Fruit fly (Drosophila melanogaster) whole organism, embryonic: ENCODE results near the gene CG4393.

Experiments used
- Awh ChIP-seq: fragments of 200-800 bp; sonication (Bioruptor generic); IDR thresholded peaks from 2 replicates; pipeline ENCODE4, ENCODE4 v1.3.6; 2022; ENCODE audit warnings: missing biosample characterization, missing genetic modification characterization
- BEAF-32 ChIP-seq: fragments of 200-800 bp; sonication (Bioruptor generic); optimal IDR thresholded peaks from 3 replicates; lab custom pipeline; 2017; ENCODE audit warnings: missing biosample characterization, missing genetic modification characterization, mild to moderate bottlenecking, moderate library complexity, missing genetic modification reagents
- CG10321 ChIP-seq: fragments of 200-800 bp; sonication (Bioruptor generic); IDR thresholded peaks from 2 replicates; pipeline ENCODE4 v1.3.6; 2022; ENCODE audit warnings: missing biosample characterization, missing genetic modification characterization
- CG10431 ChIP-seq: fragments of 200-800 bp; sonication (Bioruptor generic); optimal IDR thresholded peaks from 3 replicates; lab custom pipeline; 2018; ENCODE audit warnings: missing biosample characterization, mild to moderate bottlenecking, missing genetic modification characterization
- CG12659 ChIP-seq: fragments of 200-800 bp; sonication (Bioruptor generic); optimal IDR thresholded peaks from 3 replicates; lab custom pipeline; 2017; ENCODE audit warnings: mild to moderate bottlenecking, missing biosample characterization, missing genetic modification reagents, missing genetic modification characterization
- CG1647 ChIP-seq: fragments of 200-800 bp; sonication (Bioruptor generic); optimal IDR thresholded peaks from 3 replicates; lab custom pipeline; 2016; ENCODE audit warnings: missing biosample characterization, missing genetic modification characterization
- CG1792 ChIP-seq: fragments of 200-800 bp; sonication (Bioruptor generic); optimal IDR thresholded peaks from 2 replicates; lab custom pipeline; 2016; ENCODE audit warnings: missing biosample characterization, missing genetic modification characterization
- CG2129 ChIP-seq: fragments of 200-800 bp; sonication (Bioruptor generic); IDR thresholded peaks from 2 replicates; pipeline ENCODE4 v1.3.6; 2022; ENCODE audit warnings: missing biosample characterization, missing genetic modification characterization; ENCODE audit not compliant: partially characterized antibody
- CG2712 ChIP-seq: fragments of 200-800 bp; optimal IDR thresholded peaks from 3 replicates; lab custom pipeline; 2019; ENCODE audit warnings: missing biosample characterization, mild to moderate bottlenecking, missing genetic modification characterization, moderate library complexity
- CG32767 ChIP-seq: fragments of 200-800 bp; sonication (Bioruptor generic); IDR thresholded peaks from 2 replicates; pipeline ENCODE4 v1.3.6; 2022; ENCODE audit warnings: missing biosample characterization, missing genetic modification characterization
- CG4282 ChIP-seq: fragments of 200-800 bp; sonication (Bioruptor generic); optimal IDR thresholded peaks from 2 replicates; lab custom pipeline; 2016; ENCODE audit warnings: missing biosample characterization, missing genetic modification characterization
- CG4328 ChIP-seq: fragments of 200-800 bp; sonication (Bioruptor generic); optimal IDR thresholded peaks from 3 replicates; lab custom pipeline; 2017; ENCODE audit warnings: missing biosample characterization, missing genetic modification reagents, missing genetic modification characterization
- CG5245 ChIP-seq: fragments of 200-800 bp; sonication (Bioruptor generic); optimal IDR thresholded peaks from 3 replicates; lab custom pipeline; 2016; ENCODE audit warnings: missing biosample characterization, missing genetic modification characterization
- CG6175 ChIP-seq: fragments of 200-800 bp; sonication (Bioruptor generic); IDR thresholded peaks from 3 replicates; pipeline ENCODE4 v1.3.6; 2022; ENCODE audit warnings: missing biosample characterization, missing genetic modification characterization
- CG6689 ChIP-seq: fragments of 200-800 bp; sonication (Bioruptor generic); IDR thresholded peaks from 2 replicates; pipeline ENCODE4 v1.3.6; 2022; ENCODE audit warnings: missing biosample characterization, missing genetic modification characterization
- Dbx ChIP-seq: fragments of 200-800 bp; sonication (Bioruptor generic); IDR thresholded peaks from 3 replicates; pipeline ENCODE4 v1.3.6; 2022; ENCODE audit warnings: missing biosample characterization, missing genetic modification characterization
- Dek ChIP-seq: fragments of 200-800 bp; sonication (Bioruptor generic); optimal IDR thresholded peaks from 3 replicates; lab custom pipeline; 2019; ENCODE audit warnings: missing biosample characterization, mild to moderate bottlenecking, missing genetic modification characterization, moderate library complexity
- H15 ChIP-seq: fragments of 200-800 bp; sonication (Bioruptor generic); IDR thresholded peaks from 3 replicates; pipeline ENCODE4 v1.3.6; 2022; ENCODE audit warnings: missing biosample characterization, missing genetic modification characterization
- Hr51 ChIP-seq, 2 experiments: fragments of 200-800 bp; sonication (Bioruptor generic); optimal IDR thresholded peaks; 2 replicates in 1 of 2; 3 replicates in 1 of 2; lab custom pipeline; 2016 to 2018; ENCODE audit warnings: missing biosample characterization in 2 of 2, missing genetic modification characterization in 2 of 2, mild to moderate bottlenecking in 1 of 2, moderate library complexity in 1 of 2
- Kr ChIP-seq: fragments of 200-800 bp; sonication (Bioruptor generic); optimal IDR thresholded peaks from 2 replicates; lab custom pipeline; 2017; ENCODE audit warnings: missing biosample characterization, mild to moderate bottlenecking, missing genetic modification characterization
- Lim3 ChIP-seq: fragments of 200-800 bp; sonication (Bioruptor generic); IDR thresholded peaks from 2 replicates; pipeline ENCODE4 v1.3.6; 2022; ENCODE audit warnings: missing biosample characterization, missing genetic modification characterization
- Lpt ChIP-seq: fragments of >200 bp; optimal IDR thresholded peaks from 2 replicates; lab custom pipeline; 2018; ENCODE audit warnings: missing biosample characterization, missing genetic modification characterization
- Myb ChIP-seq: fragments of 200-800 bp; sonication (Bioruptor generic); optimal IDR thresholded peaks from 2 replicates; lab custom pipeline; 2016; ENCODE audit warnings: missing biosample characterization, missing genetic modification characterization
- NC2α ChIP-seq: fragments of 200-800 bp; sonication (Bioruptor generic); optimal IDR thresholded peaks from 2 replicates; lab custom pipeline; 2016; ENCODE audit warnings: missing biosample characterization, missing genetic modification characterization
- Neu2 ChIP-seq: fragments of 200-800 bp; sonication (Bioruptor generic); optimal IDR thresholded peaks from 3 replicates; lab custom pipeline; 2016; ENCODE audit warnings: missing biosample characterization, missing genetic modification characterization, borderline replicate concordance
- Oli ChIP-seq: fragments of 200-800 bp; sonication (Bioruptor generic); optimal IDR thresholded peaks from 2 replicates; lab custom pipeline; 2018; ENCODE audit warnings: missing biosample characterization, mild to moderate bottlenecking, missing genetic modification characterization, moderate library complexity
- Sry-β ChIP-seq: fragments of 200-800 bp; sonication (Bioruptor generic); optimal IDR thresholded peaks from 2 replicates; lab custom pipeline; 2018; ENCODE audit warnings: missing biosample characterization, mild to moderate bottlenecking, missing genetic modification characterization, moderate library complexity
- Taf1 ChIP-seq: fragments of 200-800 bp; sonication (Bioruptor generic); IDR thresholded peaks from 2 replicates; pipeline ENCODE4 v1.3.6; 2022; ENCODE audit warnings: missing biosample characterization, missing genetic modification characterization
- ap ChIP-seq: fragments of 200-800 bp; sonication (Bioruptor generic); IDR thresholded peaks from 2 replicates; pipeline ENCODE4 v1.3.6; 2022; ENCODE audit warnings: missing biosample characterization, missing genetic modification characterization
- ash1 ChIP-seq: fragments of 200-800 bp; sonication (Bioruptor generic); optimal IDR thresholded peaks from 2 replicates; lab custom pipeline; 2018; ENCODE audit warnings: missing biosample characterization, mild to moderate bottlenecking, missing genetic modification characterization
- chif ChIP-seq, 2 experiments: fragments of 200-800 bp; sonication (Bioruptor generic); optimal IDR thresholded peaks; 3 replicates each; lab custom pipeline; 2016; ENCODE audit warnings: missing biosample characterization in 2 of 2, missing genetic modification characterization in 2 of 2
- ewg ChIP-seq: fragments of 200-800 bp; sonication (Bioruptor generic); optimal IDR thresholded peaks from 3 replicates; lab custom pipeline; 2017; ENCODE audit warnings: mild to moderate bottlenecking, missing biosample characterization, missing genetic modification reagents, missing genetic modification characterization
- gem ChIP-seq: fragments of 200-800 bp; sonication (Bioruptor generic); optimal IDR thresholded peaks from 2 replicates; lab custom pipeline; 2019; ENCODE audit warnings: missing biosample characterization, mild to moderate bottlenecking, missing genetic modification characterization, moderate library complexity
- gro ChIP-seq: fragments of 200-800 bp; sonication (Bioruptor generic); optimal IDR thresholded peaks from 2 replicates; lab custom pipeline; 2016; ENCODE audit warnings: missing biosample characterization, missing genetic modification characterization
- hb ChIP-seq: fragments of 200-800 bp; sonication (Bioruptor generic); IDR thresholded peaks from 3 replicates; pipeline ENCODE4 v1.3.6; 2022; ENCODE audit warnings: missing biosample characterization, missing genetic modification characterization; ENCODE audit not compliant: partially characterized antibody
- lov ChIP-seq, 2 experiments: fragments of 200-800 bp in 1 of 2; fragments of >200 bp in 1 of 2; sonication (Bioruptor generic) in 1 of 2; IDR thresholded peaks in 1 of 2; optimal IDR thresholded peaks in 1 of 2; 2 replicates in 1 of 2; 3 replicates in 1 of 2; pipeline versions ENCODE4 v1.3.6 to Lab custom; 2017 to 2022; ENCODE audit warnings: missing biosample characterization in 1 of 2, missing genetic modification characterization in 1 of 2
- mam ChIP-seq: fragments of 200-800 bp; sonication (Bioruptor generic); optimal IDR thresholded peaks from 3 replicates; lab custom pipeline; 2016; ENCODE audit warnings: missing biosample characterization, missing genetic modification characterization
- pnt ChIP-seq: fragments of 200-800 bp; sonication (Bioruptor generic); optimal IDR thresholded peaks from 3 replicates; lab custom pipeline; 2016; ENCODE audit warnings: missing biosample characterization, missing genetic modification characterization
- prd ChIP-seq, 3 experiments: fragments of >200 bp in 2 of 3; fragments of 200-800 bp in 1 of 3; sonication (Bioruptor generic) in 1 of 3; optimal IDR thresholded peaks in 2 of 3; IDR thresholded peaks in 1 of 3; 2 replicates in 2 of 3; 3 replicates in 1 of 3; pipeline versions ENCODE4 v1.3.6 to Lab custom; 2017 to 2022; ENCODE audit warnings: missing biosample characterization in 1 of 3, missing genetic modification characterization in 1 of 3
- sc ChIP-seq, 3 experiments: fragments of >200 bp in 2 of 3; fragments of 200-800 bp in 1 of 3; sonication (Bioruptor generic) in 1 of 3; optimal IDR thresholded peaks; 2 replicates in 2 of 3; 3 replicates in 1 of 3; lab custom pipeline; 2017; ENCODE audit warnings: mild to moderate bottlenecking in 1 of 3, missing biosample characterization in 1 of 3, missing genetic modification characterization in 1 of 3, missing genetic modification reagents in 1 of 3
- sd ChIP-seq: fragments of 200-800 bp; sonication (Bioruptor generic); optimal IDR thresholded peaks from 3 replicates; lab custom pipeline; 2018; ENCODE audit warnings: missing biosample characterization, mild to moderate bottlenecking, missing genetic modification characterization, moderate library complexity
- sr ChIP-seq: fragments of 200-800 bp; sonication (Bioruptor generic); IDR thresholded peaks from 3 replicates; pipeline ENCODE4 v1.3.6; 2022; ENCODE audit warnings: missing biosample characterization, missing genetic modification characterization
- tna ChIP-seq: fragments of 200-800 bp; sonication (Bioruptor generic); IDR thresholded peaks from 2 replicates; pipeline ENCODE4 v1.3.6; 2022; ENCODE audit warnings: missing biosample characterization, missing genetic modification characterization; ENCODE audit not compliant: partially characterized antibody
- ttk ChIP-seq: fragments of 200-800 bp; sonication (Bioruptor generic); IDR thresholded peaks from 2 replicates; pipeline ENCODE4 v2.1.2; 2022; ENCODE audit warnings: missing biosample characterization, missing genetic modification characterization
- tup ChIP-seq: fragments of 200-800 bp; sonication (Bioruptor generic); optimal IDR thresholded peaks from 2 replicates; lab custom pipeline; 2016; ENCODE audit warnings: missing biosample characterization, mild to moderate bottlenecking, missing genetic modification characterization, moderate library complexity
- unpg ChIP-seq: fragments of 200-800 bp; sonication (Bioruptor generic); optimal IDR thresholded peaks from 3 replicates; lab custom pipeline; 2018; ENCODE audit warnings: missing biosample characterization, mild to moderate bottlenecking, missing genetic modification characterization, moderate library complexity
- zf30C ChIP-seq: fragments of 200-800 bp; sonication (Bioruptor generic); optimal IDR thresholded peaks from 3 replicates; lab custom pipeline; 2018; ENCODE audit warnings: missing biosample characterization, mild to moderate bottlenecking, missing genetic modification characterization

The CG4393 gene

DNA sequence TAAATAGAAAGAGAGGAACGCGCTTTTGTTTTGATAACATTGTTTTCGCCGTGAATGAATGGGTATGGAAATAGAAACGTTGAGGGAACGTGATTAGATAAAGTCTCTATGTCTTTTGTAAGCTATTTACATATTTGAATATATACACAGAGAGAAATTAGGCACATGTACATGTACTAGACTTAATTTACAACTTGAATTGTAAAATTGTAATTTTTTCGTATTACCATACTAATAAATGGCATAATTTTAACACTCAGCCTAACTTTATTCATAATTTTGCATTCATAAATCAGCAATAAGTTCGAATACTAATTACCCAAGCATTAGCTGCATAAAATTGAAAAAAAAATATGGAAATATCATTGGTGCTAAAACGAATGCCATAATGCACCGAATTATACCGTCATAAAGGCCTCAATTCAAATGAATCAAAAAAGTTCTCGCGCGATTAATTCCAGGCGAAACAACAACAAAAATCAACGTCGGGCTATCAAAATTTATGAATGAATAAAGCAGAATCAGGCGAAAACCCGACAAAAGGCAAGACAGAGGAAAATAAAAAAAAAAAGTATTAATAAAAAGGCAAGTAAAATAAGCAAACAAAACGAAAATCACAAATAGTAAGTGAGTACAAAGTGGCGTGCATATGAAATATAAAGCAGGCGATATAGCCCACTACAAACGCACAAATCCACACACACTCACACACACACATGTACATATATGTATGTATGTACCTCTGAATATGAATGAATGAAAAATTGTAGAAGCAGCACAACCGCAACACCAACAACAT is 51.8 kb downstream of the CG4393 start (continued):
- TF ChIP-seq prd (optimal IDR thresholded peaks at IDR 0.05; lab: Kevin White, UChicago) (no peak), prd (GFP tag; IDR thresholded peaks at IDR 0.05; lab: Robert Waterston, UW) (peak; percentile 14; the same call in 1 of the 3 replicates), chif (GFP tag; optimal IDR thresholded peaks at IDR 0.05; lab: Kevin White, UChicago) (peak; percentile 2 to 54), tup (no peak), tna (no peak), hb (GFP tag; lab: Robert Waterston, UW) (no peak), sd (no peak), gem (tag; lab: Kevin White, UChicago) (peak; percentile 78), pnt (GFP tag; lab: Kevin White, UChicago) (no peak), ewg (GFP tag; lab: Kevin White, UChicago) (peak; percentile 28), gro (GFP tag; lab: Kevin White, UChicago) (peak; percentile 1), NC2α (GFP tag; lab: Kevin White, UChicago) (no peak), Sry-β (GFP tag; lab: Kevin White, UChicago) (no peak), BEAF-32 (GFP tag; lab: Kevin White, UChicago) (no peak), CG4282 (GFP tag; lab: Kevin White, UChicago) (no peak), Neu2 (GFP tag; lab: Kevin White, UChicago) (no peak), CG10321 (GFP tag; lab: Robert Waterston, UW) (no peak), H15 (GFP tag; lab: Robert Waterston, UW) (no peak), CG1792 (GFP tag; lab: Kevin White, UChicago) (no peak), CG2712 (peak; percentile 72), CG6175 (GFP tag; lab: Robert Waterston, UW) (no peak), CG10431 (no peak), Oli (tag; lab: Kevin White, UChicago) (peak; percentile 74), Lpt (GFP tag; lab: Kevin White, UChicago) (no peak), CG6689 (GFP tag; lab: Robert Waterston, UW) (peak; percentile 56), CG32767 (GFP tag; lab: Robert Waterston, UW) (no peak), lov (optimal IDR thresholded peaks at IDR 0.05; lab: Kevin White, UChicago) (no peak), lov (GFP tag; IDR thresholded peaks at IDR 0.05; lab: Robert Waterston, UW) (no peak), CG12659 (GFP tag; lab: Kevin White, UChicago) (peak; percentile 50), Taf1 (0 out of 2 replicates have a peak, but pooled peaks have one; percentile 27), Lim3 (GFP tag; lab: Robert Waterston, UW) (no peak), Dek (peak; percentile 26), CG1647 (GFP tag; lab: Kevin White, UChicago) (no peak), Myb (GFP tag; lab: Kevin White, UChicago) (no peak), Kr (GFP tag; lab: Kevin White, UChicago) (no peak), ap (no peak), Dbx (no peak), sc (optimal IDR thresholded peaks at IDR 0.05; lab: Kevin White, UChicago) (no peak), sc (GFP tag; optimal IDR thresholded peaks at IDR 0.05; lab: Kevin White, UChicago) (peak; percentile 39), ttk (GFP tag; lab: Robert Waterston, UW) (no peak), CG5245 (GFP tag; lab: Kevin White, UChicago) (peak; percentile 2), Awh (peak; percentile 33), ash1 (no peak), CG2129 (GFP tag; lab: Robert Waterston, UW) (no peak), sr (no peak), Hr51 (GFP tag; optimal IDR thresholded peaks at IDR 0.05; lab: Kevin White, UChicago) (peak in 1 of 2 experiments; percentile 68), zf30C (peak; percentile 59), unpg (GFP tag; lab: Kevin White, UChicago) (peak; percentile 67), CG4328 (GFP tag; lab: Kevin White, UChicago) (peak; percentile 1), mam (GFP tag; lab: Kevin White, UChicago) (peak; percentile 32)
